Fruit fly (Drosophila melanogaster) whole organism, embryonic: ENCODE measurements around the gene CG14851.

Experiments used
- Atf-2 ChIP-seq: fragments of 200-800 bp; sonication (Bioruptor generic); optimal IDR thresholded peaks from 2 replicates; lab custom pipeline; 2016; ENCODE audit warnings: missing biosample characterization, missing genetic modification characterization
- Bdp1 ChIP-seq: fragments of 200-800 bp; sonication (Bioruptor generic); optimal IDR thresholded peaks from 3 replicates; lab custom pipeline; 2016; ENCODE audit warnings: missing biosample characterization, missing genetic modification characterization
- BtbVII ChIP-seq: fragments of 200-800 bp; sonication (Bioruptor generic); optimal IDR thresholded peaks from 3 replicates; lab custom pipeline; 2017; ENCODE audit warnings: missing biosample characterization, mild to moderate bottlenecking, missing genetic modification characterization
- CG10366 ChIP-seq: fragments of 200-800 bp; sonication (Bioruptor generic); IDR thresholded peaks from 2 replicates; pipeline ENCODE4 v1.3.6; 2022; ENCODE audit warnings: missing biosample characterization, missing genetic modification characterization
- CG10543 ChIP-seq: fragments of 200-800 bp; sonication (Bioruptor generic); optimal IDR thresholded peaks from 3 replicates; lab custom pipeline; 2017; ENCODE audit warnings: missing biosample characterization, mild to moderate bottlenecking, missing genetic modification characterization, moderate library complexity
- CG11695 ChIP-seq: fragments of 200-800 bp; sonication (Bioruptor generic); IDR thresholded peaks from 3 replicates; pipeline ENCODE4 v1.3.6; 2022; ENCODE audit warnings: missing biosample characterization, missing genetic modification characterization
- CG11723 ChIP-seq: fragments of 200-800 bp; sonication (Bioruptor generic); optimal IDR thresholded peaks from 2 replicates; lab custom pipeline; 2017; ENCODE audit warnings: missing biosample characterization, mild to moderate bottlenecking, missing genetic modification characterization
- CG12299 ChIP-seq: fragments of 200-800 bp; sonication (Bioruptor generic); optimal IDR thresholded peaks from 2 replicates; lab custom pipeline; 2018; ENCODE audit warnings: missing biosample characterization, mild to moderate bottlenecking, missing genetic modification characterization
- CG13123 ChIP-seq: fragments of 200-800 bp; sonication (Bioruptor generic); optimal IDR thresholded peaks from 2 replicates; lab custom pipeline; 2016; ENCODE audit warnings: missing biosample characterization, missing genetic modification characterization
- CG14441 ChIP-seq: fragments of 200-800 bp; sonication (Bioruptor generic); IDR thresholded peaks from 2 replicates; pipeline ENCODE4 v1.3.6; 2022; ENCODE audit warnings: missing biosample characterization, missing genetic modification characterization
- CG1529 ChIP-seq: fragments of 200-800 bp; sonication (Bioruptor generic); optimal IDR thresholded peaks from 3 replicates; lab custom pipeline; 2018; ENCODE audit warnings: missing biosample characterization, missing genetic modification characterization
- CG15479 ChIP-seq: fragments of 200-800 bp; sonication (Bioruptor generic); optimal IDR thresholded peaks from 3 replicates; lab custom pipeline; 2019; ENCODE audit warnings: missing biosample characterization, mild to moderate bottlenecking, missing genetic modification characterization, moderate library complexity
- CG1647 ChIP-seq: fragments of 200-800 bp; sonication (Bioruptor generic); optimal IDR thresholded peaks from 3 replicates; lab custom pipeline; 2016; ENCODE audit warnings: missing biosample characterization, missing genetic modification characterization
- CG2116 ChIP-seq: fragments of 200-800 bp; sonication (Bioruptor generic); optimal IDR thresholded peaks from 3 replicates; lab custom pipeline; 2018; ENCODE audit warnings: missing biosample characterization, mild to moderate bottlenecking, missing genetic modification characterization
- CG2120 ChIP-seq: fragments of 200-800 bp; sonication (Bioruptor generic); optimal IDR thresholded peaks from 3 replicates; lab custom pipeline; 2016; ENCODE audit warnings: missing biosample characterization, missing genetic modification characterization
- CG30431 ChIP-seq: fragments of 200-800 bp; sonication (Bioruptor generic); optimal IDR thresholded peaks from 2 replicates; lab custom pipeline; 2017; ENCODE audit warnings: missing biosample characterization, missing genetic modification characterization
- CG31388 ChIP-seq: fragments of 200-800 bp; sonication (Bioruptor generic); optimal IDR thresholded peaks from 2 replicates; lab custom pipeline; 2016; ENCODE audit warnings: missing biosample characterization, missing genetic modification characterization
- CG32772 ChIP-seq: fragments of 200-800 bp; sonication (Bioruptor generic); IDR thresholded peaks from 2 replicates; pipeline ENCODE4 v1.3.6; 2022; ENCODE audit warnings: missing biosample characterization, missing genetic modification characterization
- CG34422 ChIP-seq: fragments of 200-800 bp; sonication (Bioruptor generic); IDR thresholded peaks from 3 replicates; pipeline ENCODE4 v1.3.6; 2022; ENCODE audit warnings: missing biosample characterization, missing genetic modification characterization
- CG6765 ChIP-seq: fragments of 200-800 bp; sonication (Bioruptor generic); optimal IDR thresholded peaks from 3 replicates; lab custom pipeline; 2017; ENCODE audit warnings: missing biosample characterization, mild to moderate bottlenecking, missing genetic modification characterization
- CG7928 ChIP-seq: fragments of 200-800 bp; sonication (Bioruptor generic); optimal IDR thresholded peaks from 2 replicates; lab custom pipeline; 2017; ENCODE audit warnings: missing biosample characterization, mild to moderate bottlenecking, missing genetic modification characterization
- CG9215 ChIP-seq: fragments of 200-800 bp; sonication (Bioruptor generic); IDR thresholded peaks from 2 replicates; pipeline ENCODE4 v1.3.6; 2022; ENCODE audit warnings: missing biosample characterization, missing genetic modification characterization
- Dbx ChIP-seq: fragments of 200-800 bp; sonication (Bioruptor generic); IDR thresholded peaks from 3 replicates; pipeline ENCODE4 v1.3.6; 2022; ENCODE audit warnings: missing biosample characterization, missing genetic modification characterization
- Drgx ChIP-seq: fragments of 200-800 bp; sonication (Bioruptor generic); IDR thresholded peaks from 2 replicates; pipeline ENCODE4 v1.3.6; 2022; ENCODE audit warnings: missing biosample characterization, missing genetic modification characterization
- GATAe ChIP-seq: fragments of 200-800 bp; sonication (Bioruptor generic); conservative IDR thresholded peaks from 2 replicates; pipeline ENCODE4 v1.3.6; 2022; ENCODE audit warnings: missing biosample characterization, missing genetic modification characterization
- Med ChIP-seq: fragments of 200-800 bp; sonication (Bioruptor generic); peaks from one replicate; lab custom pipeline; 2016; ENCODE audit warnings: missing biosample characterization, missing genetic modification characterization, mild to moderate bottlenecking, inconsistent platforms, moderate library complexity
- NC2α ChIP-seq: fragments of 200-800 bp; sonication (Bioruptor generic); optimal IDR thresholded peaks from 2 replicates; lab custom pipeline; 2016; ENCODE audit warnings: missing biosample characterization, missing genetic modification characterization
- NC2β ChIP-seq: fragments of 200-800 bp; sonication (Bioruptor generic); optimal IDR thresholded peaks from 2 replicates; lab custom pipeline; 2016; ENCODE audit warnings: missing biosample characterization, missing genetic modification characterization
- Rfx ChIP-seq: fragments of 200-800 bp; sonication (Bioruptor generic); IDR thresholded peaks from 2 replicates; pipeline ENCODE4 v1.3.6; 2022; ENCODE audit warnings: missing biosample characterization, missing genetic modification characterization
- Sox102F ChIP-seq: fragments of 200-800 bp; sonication (Bioruptor generic); optimal IDR thresholded peaks from 2 replicates; lab custom pipeline; 2018; ENCODE audit warnings: missing biosample characterization, mild to moderate bottlenecking, missing genetic modification characterization, moderate library complexity
- Spps ChIP-seq: fragments of 200-800 bp; sonication (Bioruptor generic); optimal IDR thresholded peaks from 2 replicates; lab custom pipeline; 2018; ENCODE audit warnings: missing biosample characterization, mild to moderate bottlenecking, missing genetic modification characterization
- Xbp1 ChIP-seq: fragments of 200-800 bp; sonication (Bioruptor generic); optimal IDR thresholded peaks from 3 replicates; lab custom pipeline; 2016; ENCODE audit warnings: missing biosample characterization, mild to moderate bottlenecking, missing genetic modification characterization
- amos ChIP-seq: fragments of 200-800 bp; sonication (Bioruptor generic); IDR thresholded peaks from 2 replicates; pipeline ENCODE4 v1.3.6; 2022; ENCODE audit warnings: missing biosample characterization, missing genetic modification characterization; ENCODE audit not compliant: partially characterized antibody
- cwo ChIP-seq: fragments of 200-800 bp; sonication (Bioruptor generic); optimal IDR thresholded peaks from 3 replicates; lab custom pipeline; 2017; ENCODE audit warnings: missing biosample characterization, missing genetic modification characterization, mild to moderate bottlenecking, moderate library complexity, missing genetic modification reagents
- dmrt11E ChIP-seq: fragments of 200-800 bp; sonication (Bioruptor generic); optimal IDR thresholded peaks from 3 replicates; lab custom pipeline; 2018; ENCODE audit warnings: missing biosample characterization, mild to moderate bottlenecking, missing genetic modification characterization, moderate library complexity
- en ChIP-seq: fragments of 200-800 bp; sonication (Bioruptor generic); optimal IDR thresholded peaks from 2 replicates; lab custom pipeline; 2016; ENCODE audit warnings: missing biosample characterization, missing genetic modification characterization
- hkb ChIP-seq, 2 experiments: fragments of 200-800 bp in 1 of 2; fragments of >200 bp in 1 of 2; sonication (Bioruptor generic) in 1 of 2; IDR thresholded peaks in 1 of 2; optimal IDR thresholded peaks in 1 of 2; 2 replicates each; pipeline versions ENCODE4 v1.3.6 to Lab custom; 2017 to 2022; ENCODE audit warnings: missing biosample characterization in 1 of 2, missing genetic modification characterization in 1 of 2
- inv ChIP-seq: fragments of 200-800 bp; sonication (Bioruptor generic); IDR thresholded peaks from 2 replicates; pipeline ENCODE4 v1.3.6; 2022; ENCODE audit warnings: missing biosample characterization, missing genetic modification characterization; ENCODE audit not compliant: partially characterized antibody
- jing ChIP-seq: fragments of 200-800 bp; sonication (Bioruptor generic); optimal IDR thresholded peaks from 2 replicates; lab custom pipeline; 2018; ENCODE audit warnings: missing biosample characterization, mild to moderate bottlenecking, missing genetic modification characterization
- oc ChIP-seq: fragments of 200-800 bp; sonication (Bioruptor generic); optimal IDR thresholded peaks from 2 replicates; lab custom pipeline; 2018; ENCODE audit warnings: missing biosample characterization, mild to moderate bottlenecking, missing genetic modification characterization, moderate library complexity
- onecut ChIP-seq: fragments of 200-800 bp; sonication (Bioruptor generic); IDR thresholded peaks from 2 replicates; pipeline ENCODE4 v1.3.6; 2022; ENCODE audit warnings: missing biosample characterization, missing genetic modification characterization
- pb ChIP-seq: fragments of 200-800 bp; sonication (Bioruptor generic); optimal IDR thresholded peaks from 3 replicates; lab custom pipeline; 2016; ENCODE audit warnings: missing biosample characterization, missing genetic modification characterization
- pita ChIP-seq: fragments of 200-800 bp; sonication (Bioruptor generic); optimal IDR thresholded peaks from 2 replicates; lab custom pipeline; 2017; ENCODE audit warnings: missing biosample characterization, mild to moderate bottlenecking, missing genetic modification characterization
- sd ChIP-seq: fragments of 200-800 bp; sonication (Bioruptor generic); optimal IDR thresholded peaks from 3 replicates; lab custom pipeline; 2018; ENCODE audit warnings: missing biosample characterization, mild to moderate bottlenecking, missing genetic modification characterization, moderate library complexity
- sim ChIP-seq: fragments of 200-800 bp; sonication (Bioruptor generic); IDR thresholded peaks from 2 replicates; pipeline ENCODE4 v1.3.6; 2022; ENCODE audit warnings: missing biosample characterization, missing genetic modification characterization
- sob ChIP-seq: fragments of 200-800 bp; sonication (Bioruptor generic); IDR thresholded peaks from 2 replicates; pipeline ENCODE4 v1.3.6; 2022; ENCODE audit warnings: missing biosample characterization, missing genetic modification characterization
- sr ChIP-seq: fragments of 200-800 bp; sonication (Bioruptor generic); IDR thresholded peaks from 3 replicates; pipeline ENCODE4 v1.3.6; 2022; ENCODE audit warnings: missing biosample characterization, missing genetic modification characterization
- ssp ChIP-seq: fragments of 200-800 bp; sonication (Bioruptor generic); IDR thresholded peaks from 2 replicates; pipeline ENCODE4 v1.3.6; 2022; ENCODE audit warnings: missing biosample characterization, missing genetic modification characterization
- vnd ChIP-seq: fragments of 200-800 bp; sonication (Bioruptor generic); IDR thresholded peaks from 3 replicates; pipeline ENCODE4 v1.3.6; 2022; ENCODE audit warnings: missing biosample characterization, missing genetic modification characterization; ENCODE audit not compliant: partially characterized antibody

The CG14851 gene

DNA sequence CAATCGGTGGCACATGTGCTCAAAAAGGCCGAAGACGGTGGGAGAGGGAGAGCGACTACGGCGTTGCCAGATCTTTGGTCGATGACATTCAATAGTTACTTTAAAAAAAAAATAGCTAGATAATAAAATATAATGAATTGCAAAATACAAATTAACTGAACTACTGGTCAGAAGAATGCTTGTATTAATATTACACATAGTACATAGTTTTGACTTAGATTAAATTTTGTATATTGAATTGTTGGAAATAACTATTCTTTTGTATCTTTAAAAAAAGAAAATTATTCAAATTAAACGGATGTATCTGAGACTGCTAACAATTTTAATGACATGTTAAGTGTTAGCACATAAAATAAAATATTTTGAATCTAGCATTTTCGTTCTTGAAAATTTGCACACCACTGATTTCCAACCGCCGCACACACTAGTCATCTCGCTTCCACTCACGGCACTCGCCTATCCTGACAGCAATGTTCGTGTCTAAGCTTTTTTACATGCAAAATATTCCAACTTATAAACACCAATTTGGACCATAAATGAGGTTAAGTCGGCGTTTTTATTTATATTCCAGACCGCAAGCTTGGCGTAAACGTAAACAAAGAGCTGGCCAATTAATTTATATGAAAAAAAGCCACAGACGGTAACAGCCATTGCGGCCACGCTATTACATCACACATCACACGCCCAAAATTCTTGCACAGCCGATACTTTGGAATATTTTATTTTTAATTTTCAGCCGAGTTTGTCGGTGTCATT is 13.0 kb downstream of the CG14851 start (continued):
- TF ChIP-seq GATAe (GFP tag; lab: Robert Waterston, UW) (no peak), dmrt11E (tag; lab: Kevin White, UChicago) (peak; percentile 71), CG1529 (GFP tag; lab: Kevin White, UChicago) (peak; percentile 44), Rfx (peak; percentile 70), onecut (GFP tag; lab: Robert Waterston, UW) (peak; percentile 36), CG11695 (GFP tag; lab: Robert Waterston, UW) (peak; percentile 51; the same call in 2 of the 3 replicates), CG10366 (GFP tag; lab: Robert Waterston, UW) (peak; percentile 45), CG15479 (no peak), BtbVII (peak; percentile 31), CG12299 (tag; lab: Kevin White, UChicago) (peak; percentile 20), oc (tag; lab: Kevin White, UChicago) (peak; percentile 37), ssp (peak; percentile 53), CG9215 (GFP tag; lab: Robert Waterston, UW) (peak; percentile 52; the same call in 1 of the 2 replicates), Sox102F (peak; percentile 77), pb (no peak), CG31388 (no peak), Xbp1 (GFP tag; lab: Kevin White, UChicago) (peak; percentile 81), CG34422 (GFP tag; lab: Robert Waterston, UW) (no peak), jing (GFP tag; lab: Kevin White, UChicago) (no peak), Med (GFP tag; lab: Kevin White, UChicago) (peak; percentile 79), Drgx (GFP tag; lab: Robert Waterston, UW) (peak; percentile 38), pita (GFP tag; lab: Kevin White, UChicago) (no peak), sim (no peak), Dbx (GFP tag; lab: Robert Waterston, UW) (peak; percentile 78; the same call in 2 of the 3 replicates), CG2116 (GFP tag; lab: Kevin White, UChicago) (no peak), en (GFP tag; lab: Kevin White, UChicago) (no peak), CG7928 (GFP tag; lab: Kevin White, UChicago) (peak; percentile 13), Bdp1 (GFP tag; lab: Kevin White, UChicago) (peak; percentile 30), CG1647 (no peak), CG6765 (peak; percentile 63), CG10543 (GFP tag; lab: Kevin White, UChicago) (peak; percentile 74), NC2α (GFP tag; lab: Kevin White, UChicago) (no peak), NC2β (GFP tag; lab: Kevin White, UChicago) (no peak), CG11723 (GFP tag; lab: Kevin White, UChicago) (peak; percentile 46), inv (GFP tag; lab: Robert Waterston, UW) (no peak), sob (GFP tag; lab: Robert Waterston, UW) (peak; percentile 50; the same call in 1 of the 2 replicates), sd (tag; lab: Kevin White, UChicago) (peak; percentile 44), CG14441 (no peak; the same call in 1 of the 2 replicates), CG13123 (GFP tag; lab: Kevin White, UChicago) (peak; percentile 60), CG32772 (GFP tag; lab: Robert Waterston, UW) (peak; percentile 64), Atf-2 (GFP tag; lab: Kevin White, UChicago) (peak; percentile 62), Spps (tag; lab: Kevin White, UChicago) (peak; percentile 20), cwo (GFP tag; lab: Kevin White, UChicago) (peak; percentile 71), sr (GFP tag; lab: Robert Waterston, UW) (no peak), CG2120 (GFP tag; lab: Kevin White, UChicago) (peak; percentile 82), hkb (optimal IDR thresholded peaks at IDR 0.05; lab: Kevin White, UChicago) (no peak), hkb (GFP tag; IDR thresholded peaks at IDR 0.05; lab: Robert Waterston, UW) (no peak), amos (no peak), vnd (no peak), CG30431 (GFP tag; lab: Kevin White, UChicago) (peak; percentile 36)
